Fruit fly (Drosophila melanogaster) S2 (cell line): Measurements from ENCODE around the gene CG12065.

Experiments used
- CG8478 ChIP-seq: fragments of >200 bp; optimal IDR thresholded peaks from 2 replicates; lab custom pipeline; 2018
- CTCF ChIP-seq, 2 experiments: fragments of >200 bp; optimal IDR thresholded peaks; 2 replicates each; lab custom pipeline; 2018

dm6 chrX:8542728-8543127 lies 31.4 kb upstream of the CG12065 start:
- TF ChIP-seq CG8478 (lab: Kevin White, UChicago) (no peak), CTCF (optimal IDR thresholded peaks at IDR 0.05; lab: Kevin White, UChicago) (no peak)
